Fruit fly (Drosophila melanogaster) whole organism, prepupa: ENCODE results near the gene CG15570.

Source experiments
- CG10631 ChIP-seq: fragments of 200-800 bp; sonication (Bioruptor generic); optimal IDR thresholded peaks from 2 replicates; lab custom pipeline; 2016; ENCODE audit warnings: missing biosample characterization, missing genetic modification characterization
- CG11294 ChIP-seq: fragments of 200-800 bp; sonication (Bioruptor generic); IDR thresholded peaks from 2 replicates; pipeline ENCODE4 v1.3.6; 2022; ENCODE audit warnings: missing biosample characterization, missing genetic modification characterization
- CG11762 ChIP-seq: fragments of 200-800 bp; sonication (Bioruptor generic); optimal IDR thresholded peaks from 3 replicates; lab custom pipeline; 2016; ENCODE audit warnings: missing biosample characterization, missing genetic modification characterization; ENCODE audit not compliant: insufficient read depth
- CG11902 ChIP-seq: fragments of 200-800 bp; sonication (Bioruptor generic); optimal IDR thresholded peaks from 3 replicates; lab custom pipeline; 2016; ENCODE audit warnings: missing biosample characterization, missing genetic modification characterization
- CG15336 ChIP-seq: fragments of 200-800 bp; sonication (Bioruptor generic); IDR thresholded peaks from 2 replicates; pipeline ENCODE4 v1.3.6; 2022; ENCODE audit warnings: missing biosample characterization, missing genetic modification characterization
- CG1621 ChIP-seq: fragments of 200-800 bp; sonication (Bioruptor generic); optimal IDR thresholded peaks from 3 replicates; lab custom pipeline; 2018; ENCODE audit warnings: missing biosample characterization, mild to moderate bottlenecking, missing genetic modification characterization
- CG16779 ChIP-seq: fragments of 200-800 bp; sonication (Bioruptor generic); optimal IDR thresholded peaks from 3 replicates; lab custom pipeline; 2017; ENCODE audit warnings: missing biosample characterization, mild to moderate bottlenecking, missing genetic modification characterization
- CG3032 ChIP-seq: fragments of 200-800 bp; optimal IDR thresholded peaks from 2 replicates; lab custom pipeline; 2019; ENCODE audit warnings: missing biosample characterization, mild to moderate bottlenecking, missing genetic modification characterization, moderate library complexity
- CG32006 ChIP-seq: fragments of 200-800 bp; sonication (Bioruptor generic); optimal IDR thresholded peaks from 3 replicates; lab custom pipeline; 2017; ENCODE audit warnings: missing biosample characterization, mild to moderate bottlenecking, missing genetic modification characterization
- CG34406 ChIP-seq: fragments of 200-800 bp; sonication (Bioruptor generic); optimal IDR thresholded peaks from 3 replicates; lab custom pipeline; 2016; ENCODE audit warnings: missing biosample characterization, missing genetic modification characterization
- CG6163 ChIP-seq: fragments of 200-800 bp; sonication (Bioruptor generic); IDR thresholded peaks from 3 replicates; pipeline ENCODE4 v1.3.6; 2022; ENCODE audit warnings: missing biosample characterization, missing genetic modification characterization
- CG6276 ChIP-seq: fragments of 200-800 bp; sonication (Bioruptor generic); optimal IDR thresholded peaks from 2 replicates; lab custom pipeline; 2017; ENCODE audit warnings: missing biosample characterization, mild to moderate bottlenecking, missing genetic modification characterization
- CG7368 ChIP-seq: fragments of 200-800 bp; sonication (Bioruptor generic); optimal IDR thresholded peaks from 3 replicates; lab custom pipeline; 2016; ENCODE audit warnings: missing biosample characterization, missing genetic modification characterization
- CG8632 ChIP-seq: fragments of 200-800 bp; sonication (Bioruptor generic); optimal IDR thresholded peaks from 3 replicates; lab custom pipeline; 2016; ENCODE audit warnings: missing biosample characterization, missing genetic modification characterization
- Eip75B ChIP-seq: fragments of 200-800 bp; sonication (Bioruptor generic); optimal IDR thresholded peaks from 3 replicates; lab custom pipeline; 2016; ENCODE audit warnings: missing biosample characterization, missing genetic modification characterization
- Eip78C ChIP-seq: fragments of 200-800 bp; sonication (Bioruptor generic); peaks from one replicate; lab custom pipeline; 2016; ENCODE audit warnings: missing biosample characterization, missing genetic modification characterization
- Gug ChIP-seq: fragments of 200-800 bp; sonication (Bioruptor generic); IDR thresholded peaks from 2 replicates; pipeline ENCODE4 v1.3.6; 2022; ENCODE audit warnings: missing biosample characterization, missing genetic modification characterization
- Hr4 ChIP-seq: fragments of 200-800 bp; sonication (Bioruptor generic); optimal IDR thresholded peaks from 3 replicates; lab custom pipeline; 2016; ENCODE audit warnings: missing biosample characterization, missing genetic modification characterization
- Lpt ChIP-seq: fragments of 200-800 bp; sonication (Bioruptor generic); optimal IDR thresholded peaks from 3 replicates; lab custom pipeline; 2016; ENCODE audit warnings: missing biosample characterization, missing genetic modification characterization
- Met ChIP-seq: fragments of 200-800 bp; sonication (Bioruptor generic); optimal IDR thresholded peaks from 3 replicates; lab custom pipeline; 2016; ENCODE audit warnings: missing biosample characterization, missing genetic modification characterization
- OdsH ChIP-seq: fragments of 200-800 bp; sonication (Bioruptor generic); optimal IDR thresholded peaks from 3 replicates; lab custom pipeline; 2016; ENCODE audit warnings: missing biosample characterization, missing genetic modification characterization
- Smox ChIP-seq: fragments of 200-800 bp; sonication (Bioruptor generic); optimal IDR thresholded peaks from 3 replicates; lab custom pipeline; 2016; ENCODE audit warnings: missing biosample characterization, missing genetic modification characterization
- achi ChIP-seq: fragments of 200-800 bp; sonication (Bioruptor generic); optimal IDR thresholded peaks from 3 replicates; lab custom pipeline; 2016; ENCODE audit warnings: missing biosample characterization, missing genetic modification characterization
- dsx ChIP-seq: fragments of 200-800 bp; optimal IDR thresholded peaks from 3 replicates; lab custom pipeline; 2019; ENCODE audit warnings: missing biosample characterization, mild to moderate bottlenecking, missing genetic modification characterization, moderate library complexity; ENCODE audit not compliant: poor library complexity, severe bottlenecking
- eg ChIP-seq: fragments of 200-800 bp; sonication (Bioruptor generic); IDR thresholded peaks from 3 replicates; pipeline ENCODE4 v1.3.6; 2022; ENCODE audit warnings: missing biosample characterization, missing genetic modification characterization
- esn ChIP-seq: fragments of 200-800 bp; sonication (Bioruptor generic); optimal IDR thresholded peaks from 2 replicates; lab custom pipeline; 2016; ENCODE audit warnings: missing biosample characterization, mild to moderate bottlenecking, missing genetic modification characterization, moderate library complexity
- fd59A ChIP-seq: fragments of 200-800 bp; sonication (Bioruptor generic); optimal IDR thresholded peaks from 2 replicates; lab custom pipeline; 2017; ENCODE audit warnings: missing biosample characterization, mild to moderate bottlenecking, missing genetic modification characterization, missing genetic modification reagents
- fkh ChIP-seq: fragments of 200-800 bp; sonication (Bioruptor generic); optimal IDR thresholded peaks from 3 replicates; lab custom pipeline; 2017; ENCODE audit warnings: missing biosample characterization, mild to moderate bottlenecking, missing genetic modification characterization, moderate library complexity
- lz ChIP-seq: fragments of 200-800 bp; sonication (Bioruptor generic); optimal IDR thresholded peaks from 3 replicates; lab custom pipeline; 2016; ENCODE audit warnings: missing biosample characterization, missing genetic modification characterization
- net ChIP-seq: fragments of 200-800 bp; sonication (Bioruptor generic); optimal IDR thresholded peaks from 3 replicates; lab custom pipeline; 2016; ENCODE audit warnings: missing biosample characterization, missing genetic modification characterization
- pdm3 ChIP-seq: fragments of 200-800 bp; sonication (Bioruptor generic); optimal IDR thresholded peaks from 3 replicates; lab custom pipeline; 2016; ENCODE audit warnings: missing biosample characterization, missing genetic modification characterization
- salr ChIP-seq, 2 experiments: fragments of 200-800 bp; sonication (Bioruptor generic); optimal IDR thresholded peaks; 3 replicates each; lab custom pipeline; 2016 to 2018; ENCODE audit warnings: missing biosample characterization in 2 of 2, missing genetic modification characterization in 2 of 2, mild to moderate bottlenecking in 1 of 2
- spab ChIP-seq: fragments of 200-800 bp; sonication (Bioruptor generic); optimal IDR thresholded peaks from 2 replicates; lab custom pipeline; 2017; ENCODE audit warnings: missing biosample characterization, mild to moderate bottlenecking, missing genetic modification characterization, missing genetic modification reagents
- svp ChIP-seq: fragments of 200-800 bp; sonication (Bioruptor generic); peaks from one replicate; lab custom pipeline; 2016; ENCODE audit warnings: missing biosample characterization, missing genetic modification characterization
- topi ChIP-seq: fragments of 200-800 bp; sonication (Bioruptor generic); optimal IDR thresholded peaks from 3 replicates; lab custom pipeline; 2016; ENCODE audit warnings: missing biosample characterization, missing genetic modification characterization
- vri ChIP-seq: fragments of 200-800 bp; sonication (Bioruptor generic); optimal IDR thresholded peaks from 3 replicates; lab custom pipeline; 2016; ENCODE audit warnings: missing biosample characterization, mild to moderate bottlenecking, missing genetic modification characterization

The CG15570 gene

dm6 chrX:4212725-4213124 is 5.2 kb upstream of the CG15570 start, which contains the start of gene CG43288:
Gene CG43288, plus strand, starts transcription at chrX:4213025.
- TF ChIP-seq Eip75B (GFP tag; lab: Kevin White, UChicago) (no peak), Smox (GFP tag; lab: Kevin White, UChicago) (no peak), topi (no peak), dsx (GFP tag; lab: Kevin White, UChicago) (no peak), CG3032 (tag; lab: Kevin White, UChicago) (no peak), vri (GFP tag; lab: Kevin White, UChicago) (no peak), fd59A (GFP tag; lab: Kevin White, UChicago) (no peak), CG8632 (GFP tag; lab: Kevin White, UChicago) (no peak), CG32006 (GFP tag; lab: Kevin White, UChicago) (no peak), CG11902 (GFP tag; lab: Kevin White, UChicago) (no peak), CG11762 (GFP tag; lab: Kevin White, UChicago) (no peak), achi (GFP tag; lab: Kevin White, UChicago) (no peak), lz (no peak), CG16779 (tag; lab: Kevin White, UChicago) (no peak), CG1621 (tag; lab: Kevin White, UChicago) (no peak), fkh (no peak), Hr4 (GFP tag; lab: Kevin White, UChicago) (no peak), CG10631 (no peak)

DNA sequence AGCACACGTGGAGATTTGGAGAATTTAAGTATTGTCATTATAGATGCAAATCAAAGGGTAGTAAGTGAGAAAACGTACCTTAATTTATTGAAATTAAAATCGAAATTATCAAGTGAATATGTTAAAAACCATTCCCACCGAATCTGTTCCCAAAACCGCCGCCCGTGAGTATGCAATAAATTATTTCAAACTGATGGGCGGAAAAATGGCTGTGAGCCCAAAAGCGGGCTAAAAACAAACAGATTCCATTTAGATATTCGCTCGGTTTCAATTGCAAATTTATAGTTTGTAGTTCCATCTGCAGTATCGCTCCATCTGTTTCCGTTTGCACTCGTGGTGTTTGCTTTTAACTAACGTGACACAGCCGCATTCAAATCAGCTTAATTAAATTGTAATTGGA is 3.6 kb upstream of the CG15570 start:
- no peak for TF ChIP-seq CG6276 (GFP tag; lab: Kevin White, UChicago)
- no peak for TF ChIP-seq fkh
- TF ChIP-seq spab (GFP tag; lab: Kevin White, UChicago): no peak
- TF ChIP-seq Gug (GFP tag; lab: Robert Waterston, UW): no peak
- TF ChIP-seq Hr4 (GFP tag; lab: Kevin White, UChicago): no peak
- no peak for TF ChIP-seq Met (GFP tag; lab: Kevin White, UChicago)
- TF ChIP-seq CG11762 (GFP tag; lab: Kevin White, UChicago): no peak
- TF ChIP-seq CG11902 (GFP tag; lab: Kevin White, UChicago): no peak
- TF ChIP-seq CG15336 (GFP tag; lab: Robert Waterston, UW): no peak
- TF ChIP-seq Lpt (GFP tag; lab: Kevin White, UChicago): no peak
- no peak for TF ChIP-seq net (GFP tag; lab: Kevin White, UChicago)
- no peak for TF ChIP-seq CG34406 (GFP tag; lab: Kevin White, UChicago)
- TF ChIP-seq CG1621 (tag; lab: Kevin White, UChicago): no peak
- no peak for TF ChIP-seq fd59A (GFP tag; lab: Kevin White, UChicago)

dm6 chrX:4217294-4217693 is 676 bp upstream of the CG15570 start, which contains the start of gene CG15571:
Gene CG15571, minus strand, starts transcription at chrX:4217394.
- TF ChIP-seq pdm3 (GFP tag; lab: Kevin White, UChicago): no peak
- no peak for TF ChIP-seq Lpt (GFP tag; lab: Kevin White, UChicago)
- no peak for TF ChIP-seq salr (GFP tag; optimal IDR thresholded peaks at IDR 0.05; lab: Kevin White, UChicago)
- TF ChIP-seq CG11294 (GFP tag; lab: Robert Waterston, UW): no peak
- TF ChIP-seq, all 60 proteins: peak for 0

DNA sequence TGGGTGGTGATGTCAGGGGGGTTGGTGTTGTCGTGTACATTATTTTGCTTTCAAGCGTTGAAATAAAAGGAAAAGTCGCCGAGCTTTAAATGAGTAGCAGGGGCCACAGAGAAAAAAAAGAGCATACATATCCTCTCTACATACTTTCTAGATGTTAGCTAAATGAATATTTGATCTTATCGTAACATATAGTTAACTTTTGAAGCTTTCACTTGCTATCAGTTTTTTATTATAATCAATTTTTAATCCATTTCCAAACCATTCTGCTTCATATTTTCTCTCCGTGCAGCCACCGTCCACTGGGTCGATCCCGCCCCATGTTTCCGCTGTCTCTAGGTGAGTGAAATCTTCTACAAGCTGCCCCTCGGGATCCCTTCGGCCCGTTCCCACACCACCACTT is 7.0 kb downstream of the CG15570 start:
- TF ChIP-seq eg: 0 out of 3 replicates have a peak, but pooled peaks have one; percentile 15
- TF ChIP-seq esn (GFP tag; lab: Kevin White, UChicago): no peak
- no peak for TF ChIP-seq CG10631
- no peak for TF ChIP-seq OdsH
- no peak for TF ChIP-seq Smox (GFP tag; lab: Kevin White, UChicago)
- TF ChIP-seq Eip78C (GFP tag; lab: Kevin White, UChicago): peak; percentile 57
- TF ChIP-seq pdm3 (GFP tag; lab: Kevin White, UChicago): no peak
- no peak for TF ChIP-seq fkh
- TF ChIP-seq Lpt (GFP tag; lab: Kevin White, UChicago): no peak
- TF ChIP-seq svp (GFP tag; lab: Kevin White, UChicago): peak; percentile 36
- TF ChIP-seq CG15336 (GFP tag; lab: Robert Waterston, UW): no peak
- TF ChIP-seq CG3032 (tag; lab: Kevin White, UChicago): no peak
- no peak for TF ChIP-seq CG6163
- TF ChIP-seq CG7368: no peak
